Worm (Caenorhabditis elegans) whole organism, L2 larva: ENCODE results near the gene Y113G7A.22.

Experiments used
- C34F6.9 ChIP-seq: fragments of 150-350 bp; optimal IDR thresholded peaks from 2 replicates; lab custom pipeline; 2014; ENCODE audit warnings: missing biosample characterization, missing genetic modification characterization
- Y55F3AM.14 ChIP-seq: fragments of 200-800 bp; sonication (Bioruptor generic); optimal IDR thresholded peaks from 2 replicates; lab custom pipeline; 2018; ENCODE audit warnings: mild to moderate bottlenecking, missing genetic modification characterization, missing compliant biosample characterization
- ama-1 ChIP-seq: fragments of 150-350 bp; optimal IDR thresholded peaks from 2 replicates; lab custom pipeline; 2018; ENCODE audit warnings: inconsistent platforms
- blmp-1 ChIP-seq: sonication (generic microtip); optimal IDR thresholded peaks from 2 replicates; lab custom pipeline; 2017; ENCODE audit warnings: missing genetic modification characterization, mild to moderate bottlenecking, missing compliant biosample characterization, antibody characterized with exemption, moderate library complexity; ENCODE audit not compliant: insufficient read depth
- ceh-16 ChIP-seq: fragments of 150-350 bp; optimal IDR thresholded peaks from 2 replicates; lab custom pipeline; 2014; ENCODE audit warnings: missing biosample characterization, missing genetic modification characterization
- ceh-82 ChIP-seq: fragments of 150-350 bp; optimal IDR thresholded peaks from 2 replicates; lab custom pipeline; 2014; ENCODE audit warnings: missing biosample characterization, missing genetic modification characterization
- crh-2 ChIP-seq: sonication (generic microtip); optimal IDR thresholded peaks from 2 replicates; lab custom pipeline; 2017; ENCODE audit warnings: missing biosample characterization, missing genetic modification characterization
- dmd-4 ChIP-seq: sonication (generic microtip); optimal IDR thresholded peaks from 2 replicates; lab custom pipeline; 2017; ENCODE audit warnings: missing biosample characterization, missing genetic modification characterization
- egl-27 ChIP-seq: sonication (generic microtip); optimal IDR thresholded peaks from 3 replicates; lab custom pipeline; 2017; ENCODE audit warnings: missing biosample characterization, missing genetic modification reagents, missing genetic modification characterization
- elt-1 ChIP-seq: fragments of 150-350 bp; optimal IDR thresholded peaks from 2 replicates; lab custom pipeline; 2014; ENCODE audit warnings: missing biosample characterization, missing genetic modification characterization
- fos-1 ChIP-seq: fragments of 150-350 bp; optimal IDR thresholded peaks from 2 replicates; lab custom pipeline; 2014; ENCODE audit warnings: missing biosample characterization, missing genetic modification characterization
- gmeb-1 ChIP-seq: fragments of 150-350 bp; optimal IDR thresholded peaks from 2 replicates; lab custom pipeline; 2014; ENCODE audit warnings: missing biosample characterization, missing genetic modification characterization
- lin-13 ChIP-seq: fragments of 150-350 bp; optimal IDR thresholded peaks from 2 replicates; lab custom pipeline; 2014; ENCODE audit warnings: missing biosample characterization, missing genetic modification reagents, missing genetic modification characterization
- lin-39 ChIP-seq: fragments of 150-350 bp; optimal IDR thresholded peaks from 2 replicates; lab custom pipeline; 2014; ENCODE audit warnings: missing biosample characterization, missing genetic modification reagents, missing genetic modification characterization
- lsy-2 ChIP-seq, 2 experiments: fragments of 150-350 bp in 1 of 2; sonication (generic microtip) in 1 of 2; optimal IDR thresholded peaks; 2 replicates each; lab custom pipeline; 2014 to 2017; ENCODE audit warnings: missing biosample characterization in 2 of 2, missing genetic modification characterization in 2 of 2
- mab-5 ChIP-seq: fragments of 150-350 bp; optimal IDR thresholded peaks from 2 replicates; lab custom pipeline; 2014; ENCODE audit warnings: missing biosample characterization, missing genetic modification characterization
- mdl-1 ChIP-seq, 2 experiments: fragments of 150-350 bp in 1 of 2; sonication (generic microtip) in 1 of 2; optimal IDR thresholded peaks; 2 replicates each; lab custom pipeline; 2017; ENCODE audit warnings: missing biosample characterization in 2 of 2, missing genetic modification characterization in 2 of 2
- nhr-10 ChIP-seq: sonication (generic microtip); optimal IDR thresholded peaks from 2 replicates; lab custom pipeline; 2017; ENCODE audit warnings: missing biosample characterization, missing genetic modification characterization
- nhr-12 ChIP-seq: fragments of 150-350 bp; optimal IDR thresholded peaks from 2 replicates; lab custom pipeline; 2014; ENCODE audit warnings: missing biosample characterization, missing genetic modification characterization
- nhr-21 ChIP-seq: fragments of 150-350 bp; optimal IDR thresholded peaks from 2 replicates; lab custom pipeline; 2014; ENCODE audit warnings: missing biosample characterization, missing genetic modification characterization
- nhr-237 ChIP-seq: fragments of 150-350 bp; optimal IDR thresholded peaks from 2 replicates; lab custom pipeline; 2014; ENCODE audit warnings: missing biosample characterization, missing genetic modification characterization
- nhr-25 ChIP-seq: fragments of 150-350 bp; sonication (generic microtip); optimal IDR thresholded peaks from 3 replicates; lab custom pipeline; 2014; ENCODE audit warnings: missing biosample characterization, missing genetic modification characterization
- nhr-6 ChIP-seq: fragments of 150-350 bp; optimal IDR thresholded peaks from 2 replicates; lab custom pipeline; 2014; ENCODE audit warnings: missing biosample characterization, missing genetic modification characterization
- nhr-77 ChIP-seq: fragments of 150-350 bp; optimal IDR thresholded peaks from 2 replicates; lab custom pipeline; 2014; ENCODE audit warnings: missing biosample characterization, missing genetic modification characterization
- peb-1 ChIP-seq: fragments of 150-350 bp; optimal IDR thresholded peaks from 2 replicates; lab custom pipeline; 2014; ENCODE audit warnings: missing biosample characterization, missing genetic modification characterization
- skn-1 ChIP-seq: sonication (generic microtip); optimal IDR thresholded peaks from 2 replicates; lab custom pipeline; 2017; ENCODE audit warnings: missing biosample characterization, missing genetic modification characterization
- sma-3 ChIP-seq: sonication (generic microtip); optimal IDR thresholded peaks from 2 replicates; lab custom pipeline; 2016; ENCODE audit warnings: missing genetic modification reagents, missing genetic modification characterization, missing compliant biosample characterization
- sma-9 ChIP-seq, 2 experiments: fragments of 150-350 bp in 1 of 2; sonication (generic microtip) in 1 of 2; optimal IDR thresholded peaks; 2 replicates each; lab custom pipeline; 2014 to 2016; ENCODE audit warnings: missing genetic modification characterization in 2 of 2, mild to moderate bottlenecking in 1 of 2, missing biosample characterization in 1 of 2, missing compliant biosample characterization in 1 of 2, missing genetic modification reagents in 1 of 2, moderate library complexity in 1 of 2
- snpc-4 ChIP-seq: fragments of 150-350 bp; optimal IDR thresholded peaks from 2 replicates; lab custom pipeline; 2014; ENCODE audit warnings: missing biosample characterization, missing genetic modification characterization
- unc-39 ChIP-seq: fragments of 150-350 bp; optimal IDR thresholded peaks from 2 replicates; lab custom pipeline; 2014; ENCODE audit warnings: missing biosample characterization, missing genetic modification characterization
- unc-62 ChIP-seq: fragments of 150-350 bp; optimal IDR thresholded peaks from 2 replicates; lab custom pipeline; 2014; ENCODE audit warnings: missing biosample characterization, missing genetic modification reagents, missing genetic modification characterization
- zag-1 ChIP-seq: fragments of 150-350 bp; optimal IDR thresholded peaks from 2 replicates; lab custom pipeline; 2014; ENCODE audit warnings: missing biosample characterization, missing genetic modification characterization
- ztf-4 ChIP-seq: fragments of 150-350 bp; optimal IDR thresholded peaks from 2 replicates; lab custom pipeline; 2014; ENCODE audit warnings: missing biosample characterization, missing genetic modification characterization

Y113G7A.22 gene

ce11 chrV:20143711-20144110, 8.6 kb upstream of the Y113G7A.22 start:
- TF ChIP-seq lin-39 (tag; lab: Kevin White, UChicago) (no peak), C34F6.9 (tag; lab: Kevin White, UChicago) (no peak), ztf-4 (tag; lab: Kevin White, UChicago) (no peak), nhr-10 (tag; lab: Kevin White, UChicago) (no peak), unc-62 (no peak), dmd-4 (tag; lab: Kevin White, UChicago) (no peak), nhr-237 (tag; lab: Kevin White, UChicago) (no peak), nhr-12 (tag; lab: Kevin White, UChicago) (no peak), gmeb-1 (no peak), nhr-21 (tag; lab: Kevin White, UChicago) (no peak), elt-1 (tag; lab: Kevin White, UChicago) (no peak), nhr-25 (tag; lab: Kevin White, UChicago) (no peak), ceh-82 (no peak), ama-1 (lab: Kevin White, UChicago) (no peak), sma-9 (GFP tag; optimal IDR thresholded peaks at IDR 0.05; lab: Kevin White, UChicago) (no peak), sma-9 (tag; optimal IDR thresholded peaks at IDR 0.05; lab: Kevin White, UChicago) (no peak)

DNA sequence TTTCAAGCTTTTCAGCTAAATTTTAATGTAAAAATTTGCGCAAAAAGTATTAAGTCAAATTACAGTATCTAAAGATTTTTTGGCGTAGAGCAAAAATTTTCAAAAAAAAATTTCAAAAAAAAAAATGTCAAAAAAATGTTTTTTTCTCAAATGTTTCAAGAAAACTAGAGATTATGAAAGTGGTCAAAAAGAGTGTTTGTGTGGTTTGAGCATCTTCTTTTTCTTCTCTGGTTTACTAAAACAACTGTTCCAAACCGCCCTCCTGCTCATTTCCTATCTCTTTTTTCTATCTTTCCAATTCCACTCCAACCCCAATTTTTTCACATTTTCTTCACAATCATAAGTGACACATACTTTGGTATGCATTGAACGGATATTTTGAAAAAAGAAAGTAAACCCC, 7.1 kb upstream of the Y113G7A.22 start, which contains the start of gene Y113G7A.12:
Gene Y113G7A.12 (plus strand): TSS at position 301 of the 400 bp plus-strand sequence.
- TF ChIP-seq lin-13 (GFP tag; lab: Kevin White, UChicago) (no peak), nhr-77 (tag; lab: Kevin White, UChicago) (no peak), unc-39 (tag; lab: Kevin White, UChicago) (no peak), blmp-1 (tag; lab: Kevin White, UChicago) (no peak)

ce11 chrV:20138407-20139044, 3.4 kb upstream of the Y113G7A.22 start, which contains the start of gene Y113G7A.14:
Y113G7A.14 (minus strand) TSS chrV:20138457.
- TF ChIP-seq Y55F3AM.14 (no peak), blmp-1 (tag; lab: Kevin White, UChicago) (no peak), nhr-237 (tag; lab: Kevin White, UChicago) (no peak), peb-1 (tag; lab: Kevin White, UChicago) (no peak), egl-27 (tag; lab: Kevin White, UChicago) (no peak), ceh-16 (tag; lab: Kevin White, UChicago) (no peak)

DNA sequence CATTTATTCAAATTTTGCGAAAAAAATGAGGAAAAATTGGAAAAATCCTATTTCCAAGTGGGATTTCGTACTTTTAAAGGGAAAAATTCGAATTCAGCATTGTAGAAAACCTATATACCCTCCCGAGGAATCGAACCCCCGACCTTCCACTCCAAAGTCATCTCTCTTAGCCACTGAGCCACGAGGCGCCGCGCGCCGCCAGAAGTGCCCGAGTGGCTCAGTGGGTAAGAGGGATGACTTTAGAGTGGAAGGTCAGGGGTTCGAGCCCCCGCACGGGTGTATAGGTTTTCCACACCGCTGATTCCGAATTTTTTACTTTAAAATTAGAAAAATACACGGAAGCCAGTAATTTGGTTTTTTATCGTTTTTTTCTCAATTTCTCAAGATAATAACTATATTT, 350 bp downstream of the Y113G7A.22 start:
- no peak for TF ChIP-seq fos-1 (tag; lab: Kevin White, UChicago)
- TF ChIP-seq blmp-1 (tag; lab: Kevin White, UChicago), result no peak
- no peak for TF ChIP-seq nhr-21 (tag; lab: Kevin White, UChicago)
- no peak for TF ChIP-seq nhr-6 (tag; lab: Kevin White, UChicago)
- no peak for TF ChIP-seq zag-1 (tag; lab: Kevin White, UChicago)
- TF ChIP-seq nhr-77 (tag; lab: Kevin White, UChicago), result no peak
- TF ChIP-seq sma-3 (GFP tag; lab: Kevin White, UChicago), result no peak
- no peak for TF ChIP-seq mdl-1 (tag; optimal IDR thresholded peaks at IDR 0.05; lab: Kevin White, UChicago)
- TF ChIP-seq crh-2 (tag; lab: Kevin White, UChicago), result no peak
- no peak for TF ChIP-seq ama-1 (lab: Kevin White, UChicago)
- no peak for TF ChIP-seq mab-5 (tag; lab: Kevin White, UChicago)
- no peak for TF ChIP-seq unc-39 (tag; lab: Kevin White, UChicago)
- no peak for TF ChIP-seq lin-39 (tag; lab: Kevin White, UChicago)
- TF ChIP-seq snpc-4 (tag; lab: Kevin White, UChicago), result no peak
- TF ChIP-seq elt-1 (tag; lab: Kevin White, UChicago), result no peak
- no peak for TF ChIP-seq lsy-2 (tag; optimal IDR thresholded peaks at IDR 0.05; lab: Kevin White, UChicago)
- no peak for TF ChIP-seq ztf-4 (tag; lab: Kevin White, UChicago)
- TF ChIP-seq skn-1, result no peak
- TF ChIP-seq ceh-16 (tag; lab: Kevin White, UChicago), result no peak
- no peak for TF ChIP-seq egl-27 (tag; lab: Kevin White, UChicago)
